Worm (Caenorhabditis elegans) whole organism, L4/young adult: ENCODE data around the gene F46B6.2.

Experiments
- dao-5 ChIP-seq: sonication (generic microtip); optimal IDR thresholded peaks from 2 replicates; lab custom pipeline; 2016; ENCODE audit warnings: missing genotype, missing genetic modification characterization, moderate library complexity, missing compliant biosample characterization
- him-1 ChIP-seq: sonication (generic microtip); optimal IDR thresholded peaks from 2 replicates; lab custom pipeline; 2016; ENCODE audit warnings: missing genotype, missing genetic modification reagents, missing genetic modification characterization, missing compliant biosample characterization

- no peak for TF ChIP-seq dao-5
- TF ChIP-seq him-1 (tag; lab: Kevin White, UChicago) = no peak
These were observed 7.5 kb upstream of the F46B6.2 start for ce11 chrV:9764552-9764951.
